Worm (Caenorhabditis elegans): ENCODE data around the gene C18E9.8.

DNA sequence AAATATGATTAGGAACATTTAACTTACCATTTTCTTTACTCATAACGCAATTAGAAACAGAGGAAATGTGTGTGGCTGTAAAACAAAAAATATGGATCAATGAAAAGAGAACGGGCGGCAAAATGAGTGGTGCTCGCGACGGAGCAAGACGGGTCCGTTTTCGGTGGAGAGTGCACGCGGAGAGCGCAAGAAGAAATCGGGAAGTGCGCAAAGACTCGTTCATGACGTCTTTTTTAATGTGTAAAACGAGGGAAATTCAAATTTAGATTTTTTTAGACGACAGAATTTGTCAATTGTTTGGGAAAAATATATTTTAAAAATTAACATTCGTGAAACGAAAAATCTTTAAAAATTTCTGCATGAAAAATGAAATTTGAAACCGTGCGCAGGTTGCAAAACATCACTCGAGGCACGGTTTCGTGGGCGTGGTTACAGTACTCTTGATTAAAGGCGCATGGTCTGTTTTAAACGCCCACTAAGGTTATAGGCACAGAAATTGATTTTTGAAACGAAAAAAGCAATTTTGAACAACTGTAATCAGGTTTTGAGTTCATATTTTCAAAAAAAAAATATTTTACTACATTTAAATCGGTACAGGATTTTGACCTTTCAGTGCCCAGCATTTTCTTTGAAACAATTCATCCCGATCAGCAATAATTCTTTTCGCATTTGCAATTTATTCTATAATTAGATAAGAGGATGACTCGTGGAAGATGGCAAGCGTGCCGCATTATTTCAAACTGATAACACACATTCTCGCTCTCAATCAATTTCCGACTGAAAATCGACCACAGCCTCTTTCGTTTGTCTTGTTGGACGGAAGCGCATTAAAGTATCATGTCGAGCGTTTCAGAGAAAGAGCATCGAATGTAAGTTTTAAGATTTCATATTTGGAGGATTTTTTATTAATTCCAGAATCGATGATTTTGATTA lies 18.3 kb downstream of the C18E9.8 start, which contains the start of the genes szy-20 and C18E9.5:
- TF ChIP-seq ama-1 (optimal IDR thresholded peaks at IDR 0.05) = no peak
- no peak for TF ChIP-seq ceh-36 (tag; optimal IDR thresholded peaks at IDR 0.05)
